Fruit fly (Drosophila melanogaster) whole organism, adult: ENCODE results near the gene Npc2d.

Experiments used
- cic ChIP-seq: fragments of 200-800 bp; sonication (Bioruptor generic); optimal IDR thresholded peaks from 2 replicates; lab custom pipeline; 2017; ENCODE audit warnings: missing biosample characterization, mild to moderate bottlenecking, missing genetic modification characterization, moderate library complexity
- pad ChIP-seq: fragments of 200-800 bp; sonication (Bioruptor generic); optimal IDR thresholded peaks from 3 replicates; lab custom pipeline; 2017; ENCODE audit warnings: missing biosample characterization, missing genetic modification characterization, mild to moderate bottlenecking, moderate library complexity, missing genetic modification reagents

- TF ChIP-seq pad (GFP tag; lab: Kevin White, UChicago) (no peak), cic (no peak)
Measured at dm6 chr3R:10078468-10079143, 22.7 kb upstream of the Npc2d start.
